Fruit fly (Drosophila melanogaster): ENCODE results near the gene comm.

Gene comm

dm6 chr3L:15762449-15763189, 34.4 kb upstream of the comm start (continued):
- TF ChIP-seq Smox (GFP tag; optimal IDR thresholded peaks at IDR 0.05) (peak; percentile 74), cyc (GFP tag; optimal IDR thresholded peaks at IDR 0.05) (peak; percentile 63), net (GFP tag; optimal IDR thresholded peaks at IDR 0.05) (peak; percentile 57), CG32006 (GFP tag; optimal IDR thresholded peaks at IDR 0.05) (peak; percentile 33), achi (GFP tag; optimal IDR thresholded peaks at IDR 0.05) (peak; percentile 64), CG16779 (tag; optimal IDR thresholded peaks at IDR 0.05) (peak; percentile 18), salr (GFP tag; optimal IDR thresholded peaks at IDR 0.05) (peak; percentile 18 to 45), Hr4 (GFP tag; optimal IDR thresholded peaks at IDR 0.05) (no peak), CG8119 (GFP tag; IDR thresholded peaks at IDR 0.05) (no peak), Sox14 (GFP tag; optimal IDR thresholded peaks at IDR 0.05) (peak; percentile 42), Met (GFP tag; optimal IDR thresholded peaks at IDR 0.05) (peak; percentile 79), CG8632 (GFP tag; optimal IDR thresholded peaks at IDR 0.05) (peak; percentile 64), CG6276 (GFP tag; optimal IDR thresholded peaks at IDR 0.05) (peak; percentile 0), CG10669 (GFP tag; optimal IDR thresholded peaks at IDR 0.05) (peak; percentile 78), CG1621 (tag; optimal IDR thresholded peaks at IDR 0.05) (peak; percentile 89), CG11294 (GFP tag; IDR thresholded peaks at IDR 0.05) (no peak), CG34406 (GFP tag; optimal IDR thresholded peaks at IDR 0.05) (peak; percentile 47), CG11762 (GFP tag; optimal IDR thresholded peaks at IDR 0.05; ENCODE audit: insufficient read depth) (peak; percentile 60), dac (GFP tag; optimal IDR thresholded peaks at IDR 0.05) (no peak), CG6163 (GFP tag; IDR thresholded peaks at IDR 0.05) (no peak), Sox102F (GFP tag; optimal IDR thresholded peaks at IDR 0.05) (peak; percentile 23), CG3032 (tag; optimal IDR thresholded peaks at IDR 0.05) (peak; percentile 88), Gug (GFP tag; IDR thresholded peaks at IDR 0.05) (no peak), Hr39 (GFP tag; optimal IDR thresholded peaks at IDR 0.05) (peak; percentile 50), Eip75B (GFP tag; optimal IDR thresholded peaks at IDR 0.05) (peak; percentile 57), Blimp-1 (GFP tag; optimal IDR thresholded peaks at IDR 0.05) (peak; percentile 68), CG7368 (GFP tag; optimal IDR thresholded peaks at IDR 0.05) (peak; percentile 21), Ets21C (GFP tag; optimal IDR thresholded peaks at IDR 0.05) (peak; percentile 27)

- TF ChIP-seq salr (GFP tag; optimal IDR thresholded peaks at IDR 0.05) (no peak), Eip78C (GFP tag) (peak; percentile 63), CG1621 (tag; optimal IDR thresholded peaks at IDR 0.05) (no peak), fd59A (GFP tag; optimal IDR thresholded peaks at IDR 0.05) (no peak), CG3919 (GFP tag; optimal IDR thresholded peaks at IDR 0.05) (no peak), CG10631 (GFP tag; optimal IDR thresholded peaks at IDR 0.05) (no peak), dac (GFP tag; optimal IDR thresholded peaks at IDR 0.05) (no peak), CG6792 (GFP tag; optimal IDR thresholded peaks at IDR 0.05) (no peak), CG3032 (tag; optimal IDR thresholded peaks at IDR 0.05) (no peak), fd85E (GFP tag; optimal IDR thresholded peaks at IDR 0.05) (no peak), CG7368 (GFP tag; optimal IDR thresholded peaks at IDR 0.05) (no peak), CG16779 (tag; optimal IDR thresholded peaks at IDR 0.05) (no peak), OdsH (GFP tag; optimal IDR thresholded peaks at IDR 0.05) (no peak), CG11762 (GFP tag; optimal IDR thresholded peaks at IDR 0.05; ENCODE audit: insufficient read depth) (no peak), Gug (GFP tag; IDR thresholded peaks at IDR 0.05) (no peak), ss (GFP tag; optimal IDR thresholded peaks at IDR 0.05) (no peak), vri (GFP tag; optimal IDR thresholded peaks at IDR 0.05) (no peak), Blimp-1 (GFP tag; optimal IDR thresholded peaks at IDR 0.05) (peak; percentile 15), CG11294 (GFP tag; IDR thresholded peaks at IDR 0.05) (no peak), Ets21C (GFP tag; optimal IDR thresholded peaks at IDR 0.05) (no peak), Sox102F (GFP tag; optimal IDR thresholded peaks at IDR 0.05) (no peak), svp (GFP tag) (peak; percentile 49), Eip75B (GFP tag; optimal IDR thresholded peaks at IDR 0.05) (no peak), Ets96B (tag; optimal IDR thresholded peaks at IDR 0.05) (no peak), fkh (GFP tag; optimal IDR thresholded peaks at IDR 0.05) (no peak), CG8119 (GFP tag; IDR thresholded peaks at IDR 0.05) (no peak), Smox (GFP tag; optimal IDR thresholded peaks at IDR 0.05) (peak; percentile 26), cyc (GFP tag; optimal IDR thresholded peaks at IDR 0.05) (peak; percentile 20), CG6808 (GFP tag; optimal IDR thresholded peaks at IDR 0.05) (no peak), CG6854 (GFP tag; optimal IDR thresholded peaks at IDR 0.05) (no peak), acj6 (GFP tag; optimal IDR thresholded peaks at IDR 0.05) (no peak), Hr4 (GFP tag; optimal IDR thresholded peaks at IDR 0.05) (no peak), CG8319 (GFP tag; optimal IDR thresholded peaks at IDR 0.05) (no peak), topi (GFP tag; optimal IDR thresholded peaks at IDR 0.05) (peak; percentile 25), Sox14 (GFP tag; optimal IDR thresholded peaks at IDR 0.05) (no peak), eg (GFP tag; IDR thresholded peaks at IDR 0.05) (no peak), spab (GFP tag; optimal IDR thresholded peaks at IDR 0.05) (no peak)
These were observed 33.7 kb upstream of the comm start for dm6 chr3L:15761918-15762317.
